Fruit fly (Drosophila melanogaster): ENCODE measurements around the gene GstD1.
A peak's percentile ranks its signal among the peaks of the same experiment; 100 is the strongest.

Gene GstD1

dm6 chr3R:12369135-12369792, at the start of gene GstD1 (continued):
- peak; percentile 44 for TF ChIP-seq CG18619 (GFP tag; optimal IDR thresholded peaks at IDR 0.05)
- peak; percentile 52 for TF ChIP-seq nom (GFP tag; optimal IDR thresholded peaks at IDR 0.05)
- no peak for TF ChIP-seq Bdp1 (GFP tag; optimal IDR thresholded peaks at IDR 0.05)
- peak; percentile 54; the same call in 1 of the 4 replicates for TF ChIP-seq Dll (GFP tag; IDR thresholded peaks at IDR 0.05; ENCODE audit: partially characterized antibody)
- no peak for TF ChIP-seq CG14667 (GFP tag; IDR thresholded peaks at IDR 0.05)
- TF ChIP-seq Opbp (GFP tag; IDR thresholded peaks at IDR 0.05; ENCODE audit: partially characterized antibody): peak; percentile 35; the same call in 2 of the 3 replicates
- TF ChIP-seq Rfx (GFP tag; IDR thresholded peaks at IDR 0.05): peak; percentile 57
- peak; percentile 76 for TF ChIP-seq CG10147 (GFP tag; optimal IDR thresholded peaks at IDR 0.05)
- no peak for TF ChIP-seq sim (GFP tag; IDR thresholded peaks at IDR 0.05)
- peak; percentile 20 for TF ChIP-seq tin (GFP tag; optimal IDR thresholded peaks at IDR 0.05)
- TF ChIP-seq Mad (GFP tag; optimal IDR thresholded peaks at IDR 0.05): no peak
- TF ChIP-seq disco-r (GFP tag; optimal IDR thresholded peaks at IDR 0.05): no peak
- no peak for TF ChIP-seq CG5245 (GFP tag; optimal IDR thresholded peaks at IDR 0.05)
- TF ChIP-seq Oli (tag; optimal IDR thresholded peaks at IDR 0.05): peak; percentile 41
- peak; percentile 75 for TF ChIP-seq chm (GFP tag; IDR thresholded peaks at IDR 0.05)
- no peak for TF ChIP-seq unpg (GFP tag; optimal IDR thresholded peaks at IDR 0.05)
- no peak for TF ChIP-seq CG30431 (GFP tag; optimal IDR thresholded peaks at IDR 0.05)
- TF ChIP-seq CG6654 (GFP tag; optimal IDR thresholded peaks at IDR 0.05): peak; percentile 34
- TF ChIP-seq CrebB (tag; optimal IDR thresholded peaks at IDR 0.05): no peak
- peak; percentile 21 for TF ChIP-seq Antp (GFP tag; optimal IDR thresholded peaks at IDR 0.05)
- no peak for TF ChIP-seq CG17829 (tag; optimal IDR thresholded peaks at IDR 0.05)
- no peak for TF ChIP-seq CG43689 (GFP tag; IDR thresholded peaks at IDR 0.05)
- no peak for TF ChIP-seq CG11093 (GFP tag; IDR thresholded peaks at IDR 0.05)
- TF ChIP-seq slp2 (GFP tag; optimal IDR thresholded peaks at IDR 0.05): peak; percentile 39
- TF ChIP-seq pho (GFP tag; optimal IDR thresholded peaks at IDR 0.05): peak; percentile 19
- TF ChIP-seq Meics (GFP tag; optimal IDR thresholded peaks at IDR 0.05): peak; percentile 73
- TF ChIP-seq tll (GFP tag; optimal IDR thresholded peaks at IDR 0.05): no peak
- TF ChIP-seq CG13624 (GFP tag; optimal IDR thresholded peaks at IDR 0.05): peak; percentile 21
- TF ChIP-seq ind (GFP tag; optimal IDR thresholded peaks at IDR 0.05): peak; percentile 63
- TF ChIP-seq CG9437 (GFP tag; optimal IDR thresholded peaks at IDR 0.05): peak; percentile 35
- TF ChIP-seq sens (GFP tag): peak; percentile 71
- TF ChIP-seq CG6683 (GFP tag; optimal IDR thresholded peaks at IDR 0.05): no peak
- peak; percentile 3 for TF ChIP-seq CG4282 (GFP tag; optimal IDR thresholded peaks at IDR 0.05)
- TF ChIP-seq Ssrp (tag; optimal IDR thresholded peaks at IDR 0.05): no peak
- TF ChIP-seq HmgD (GFP tag; optimal IDR thresholded peaks at IDR 0.05): no peak
- TF ChIP-seq CG15269 (tag; optimal IDR thresholded peaks at IDR 0.05): peak; percentile 9
- TF ChIP-seq MTF-1 (GFP tag; optimal IDR thresholded peaks at IDR 0.05; ENCODE audit: borderline replicate concordance): no peak
- TF ChIP-seq pita (GFP tag; optimal IDR thresholded peaks at IDR 0.05): no peak
- peak; percentile 42 for TF ChIP-seq CG12155 (GFP tag; optimal IDR thresholded peaks at IDR 0.05)
- no peak for TF ChIP-seq CG4707 (GFP tag; optimal IDR thresholded peaks at IDR 0.05)
- peak; percentile 19 for TF ChIP-seq emc (GFP tag; optimal IDR thresholded peaks at IDR 0.05)
- peak; percentile 36 for TF ChIP-seq Xbp1 (GFP tag; optimal IDR thresholded peaks at IDR 0.05)
- peak; percentile 9 for TF ChIP-seq CG13775 (GFP tag; optimal IDR thresholded peaks at IDR 0.05)
- peak; percentile 43; the same call in 1 of the 2 replicates for TF ChIP-seq Atf6 (GFP tag; IDR thresholded peaks at IDR 0.05)
- peak; percentile 30 for TF ChIP-seq chn (GFP tag; optimal IDR thresholded peaks at IDR 0.05)
- TF ChIP-seq wdn (GFP tag; IDR thresholded peaks at IDR 0.05): no peak; the same call in 1 of the 2 replicates
- TF ChIP-seq CG42726 (GFP tag; IDR thresholded peaks at IDR 0.05; ENCODE audit: partially characterized antibody): peak; percentile 45; the same call in 1 of the 2 replicates
- TF ChIP-seq stwl (tag; optimal IDR thresholded peaks at IDR 0.05): no peak
- TF ChIP-seq row (GFP tag; IDR thresholded peaks at IDR 0.05): peak; percentile 64
- no peak for TF ChIP-seq dmrt11E (tag; optimal IDR thresholded peaks at IDR 0.05)
